Worm (Caenorhabditis elegans) whole organism, early embryonic: Measurements from ENCODE around the gene ymel-1.

Experiments
- F13C5.2 ChIP-seq: sonication (generic microtip); optimal IDR thresholded peaks from 2 replicates; lab custom pipeline; 2017; ENCODE audit warnings: mild to moderate bottlenecking, missing genetic modification characterization, inconsistent platforms, missing compliant biosample characterization
- ama-1 ChIP-seq: fragments of 150-350 bp; optimal IDR thresholded peaks from 2 replicates; lab custom pipeline; 2014
- flt-1 ChIP-seq: fragments of 200-800 bp; sonication (Bioruptor generic); IDR thresholded peaks from 2 replicates; pipeline ENCODE4 v1.3.6; 2022; ENCODE audit warnings: missing genetic modification characterization, missing compliant biosample characterization
- hnd-1 ChIP-seq: sonication (generic microtip); optimal IDR thresholded peaks from 2 replicates; lab custom pipeline; 2016; ENCODE audit warnings: missing genetic modification characterization, missing compliant biosample characterization
- scrt-1 ChIP-seq: fragments of 200-800 bp; sonication (Bioruptor generic); IDR thresholded peaks from 2 replicates; pipeline ENCODE4 v1.3.6; 2022; ENCODE audit warnings: missing genetic modification characterization, missing compliant biosample characterization
- tra-4 ChIP-seq: sonication (generic microtip); optimal IDR thresholded peaks from 2 replicates; lab custom pipeline; 2017; ENCODE audit warnings: missing genetic modification characterization, missing compliant biosample characterization

- peak; percentile 61; the same call in 1 of the 2 replicates for TF ChIP-seq flt-1
- TF ChIP-seq tra-4 (tag; lab: Kevin White, UChicago), result no peak
- TF ChIP-seq ama-1 (lab: Kevin White, UChicago), result no peak
- TF ChIP-seq F13C5.2 (tag; lab: Kevin White, UChicago), result peak; percentile 81
- TF ChIP-seq hnd-1 (tag; lab: Kevin White, UChicago), result peak; percentile 46
- TF ChIP-seq scrt-1, result peak; percentile 66; the same call in 1 of the 2 replicates
Observed at ce11 chrIII:10432104-10432503, 16.2 kb downstream of the ymel-1 start.
